Worm (Caenorhabditis elegans): Measurements from ENCODE around the gene col-150.

col-150 gene

ce11 chrV:10277579-10277978, 16.9 kb downstream of the col-150 start, which contains the start of gene lys-1:
Gene lys-1 (plus strand): TSS chrV:10277904.
- TF ChIP-seq nhr-10 (tag; optimal IDR thresholded peaks at IDR 0.05) (no peak), ztf-4 (tag; optimal IDR thresholded peaks at IDR 0.05) (no peak), unc-39 (tag; optimal IDR thresholded peaks at IDR 0.05) (no peak), fos-1 (tag; optimal IDR thresholded peaks at IDR 0.05) (peak; percentile 95), sma-9 (GFP tag; optimal IDR thresholded peaks at IDR 0.05) (peak; percentile 35), sma-9 (tag; optimal IDR thresholded peaks at IDR 0.05) (no peak), crh-2 (tag; optimal IDR thresholded peaks at IDR 0.05) (no peak), Y55F3AM.14 (GFP tag; optimal IDR thresholded peaks at IDR 0.05) (no peak), dmd-4 (tag; optimal IDR thresholded peaks at IDR 0.05) (no peak)

- TF ChIP-seq mdl-1 (tag; optimal IDR thresholded peaks at IDR 0.05) (no peak), ztf-11 (tag; optimal IDR thresholded peaks at IDR 0.05) (no peak), ceh-16 (tag; optimal IDR thresholded peaks at IDR 0.05) (no peak), blmp-1 (tag; optimal IDR thresholded peaks at IDR 0.05; ENCODE audit: insufficient read depth) (no peak), nhr-23 (tag; optimal IDR thresholded peaks at IDR 0.05) (no peak), unc-62 (GFP tag; optimal IDR thresholded peaks at IDR 0.05) (no peak), lin-13 (GFP tag; optimal IDR thresholded peaks at IDR 0.05) (no peak)
Observed at ce11 chrV:10276038-10276437, 18.4 kb downstream of the col-150 start.

- TF ChIP-seq ztf-4 (tag; optimal IDR thresholded peaks at IDR 0.05): no peak
- TF ChIP-seq nhr-11 (tag; optimal IDR thresholded peaks at IDR 0.05): no peak
- peak in 1 of 2 experiments; percentile 22 for TF ChIP-seq lsy-2 (tag; optimal IDR thresholded peaks at IDR 0.05)
- no peak for TF ChIP-seq nhr-10 (tag; optimal IDR thresholded peaks at IDR 0.05)
- TF ChIP-seq nhr-129 (tag; optimal IDR thresholded peaks at IDR 0.05): no peak
- peak; percentile 37 for TF ChIP-seq unc-55 (GFP tag; optimal IDR thresholded peaks at IDR 0.05)
- peak; percentile 51 for TF ChIP-seq snpc-4 (tag; optimal IDR thresholded peaks at IDR 0.05)
Observed at ce11 chrV:10275619-10276018, 18.8 kb downstream of the col-150 start, which contains the start of gene Y22F5A.11. Gene Y22F5A.11 (minus strand): TSS chrV:10275646.

ce11 chrV:10273837-10274236, 20.6 kb downstream of the col-150 start:
- peak; percentile 15 for TF ChIP-seq snpc-4 (tag; optimal IDR thresholded peaks at IDR 0.05)
- TF ChIP-seq egl-27 (tag; optimal IDR thresholded peaks at IDR 0.05): peak; percentile 36
- TF ChIP-seq nhr-21 (tag; optimal IDR thresholded peaks at IDR 0.05): no peak
- TF ChIP-seq ZK546.5 (tag; optimal IDR thresholded peaks at IDR 0.05): no peak
- peak; percentile 22 for TF ChIP-seq lin-11 (tag; optimal IDR thresholded peaks at IDR 0.05)
- no peak for TF ChIP-seq nhr-237 (tag; optimal IDR thresholded peaks at IDR 0.05)
- TF ChIP-seq crh-2 (tag; optimal IDR thresholded peaks at IDR 0.05): peak; percentile 46
- TF ChIP-seq mbf-1 (tag; optimal IDR thresholded peaks at IDR 0.05): no peak
- no peak for TF ChIP-seq unc-39 (tag; optimal IDR thresholded peaks at IDR 0.05)
- peak; percentile 73 for TF ChIP-seq nhr-129 (tag; optimal IDR thresholded peaks at IDR 0.05)
- TF ChIP-seq sem-4 (tag; optimal IDR thresholded peaks at IDR 0.05): no peak
- peak; percentile 73 for TF ChIP-seq zag-1 (tag; optimal IDR thresholded peaks at IDR 0.05)
- peak in 1 of 2 experiments; percentile 74 for TF ChIP-seq mdl-1 (tag; optimal IDR thresholded peaks at IDR 0.05)
- TF ChIP-seq lin-13 (GFP tag; optimal IDR thresholded peaks at IDR 0.05): peak; percentile 40
- TF ChIP-seq nhr-6 (tag; optimal IDR thresholded peaks at IDR 0.05): peak; percentile 62
- peak; percentile 37 for TF ChIP-seq ztf-4 (tag; optimal IDR thresholded peaks at IDR 0.05)
- no peak for TF ChIP-seq nhr-11 (tag; optimal IDR thresholded peaks at IDR 0.05)
- TF ChIP-seq blmp-1 (tag; optimal IDR thresholded peaks at IDR 0.05; ENCODE audit: insufficient read depth): no peak
- peak; percentile 78 for TF ChIP-seq C34F6.9 (tag; optimal IDR thresholded peaks at IDR 0.05)
- no peak for TF ChIP-seq ceh-16 (tag; optimal IDR thresholded peaks at IDR 0.05)
- peak; percentile 14 for TF ChIP-seq mab-5 (tag; optimal IDR thresholded peaks at IDR 0.05)
- peak; percentile 25 for TF ChIP-seq alr-1 (tag; optimal IDR thresholded peaks at IDR 0.05)
- TF ChIP-seq Y55F3AM.14 (GFP tag; optimal IDR thresholded peaks at IDR 0.05): peak; percentile 25
- TF ChIP-seq unc-55 (GFP tag; optimal IDR thresholded peaks at IDR 0.05): peak; percentile 87
- peak; percentile 62 for TF ChIP-seq F13H6.1 (tag; optimal IDR thresholded peaks at IDR 0.05)
- TF ChIP-seq lsy-2 (tag; optimal IDR thresholded peaks at IDR 0.05): peak in 1 of 2 experiments; percentile 67
- TF ChIP-seq sma-9 (GFP tag; optimal IDR thresholded peaks at IDR 0.05): peak; percentile 60
- TF ChIP-seq sma-9 (tag; optimal IDR thresholded peaks at IDR 0.05): no peak

ce11 chrV:10270214-10270613, 24.2 kb downstream of the col-150 start, which contains the start of gene ric-4:
Gene ric-4 (minus strand): TSS chrV:10270314.
- TF ChIP-seq alr-1 (tag; optimal IDR thresholded peaks at IDR 0.05) (no peak), F13H6.1 (tag; optimal IDR thresholded peaks at IDR 0.05) (no peak), unc-39 (tag; optimal IDR thresholded peaks at IDR 0.05) (no peak), aly-2 (tag; optimal IDR thresholded peaks at IDR 0.05) (no peak), sma-3 (GFP tag; optimal IDR thresholded peaks at IDR 0.05) (no peak), lin-39 (tag; optimal IDR thresholded peaks at IDR 0.05) (no peak), lin-13 (GFP tag; optimal IDR thresholded peaks at IDR 0.05) (no peak), ztf-11 (tag; optimal IDR thresholded peaks at IDR 0.05) (no peak), nhr-129 (tag; optimal IDR thresholded peaks at IDR 0.05) (no peak)
